Worm (Caenorhabditis elegans) whole organism, L2 larva: ENCODE data around the gene E01G4.3.
A peak's percentile ranks its signal among the peaks of the same experiment; 100 is the strongest.

Experiments
- C34F6.9 ChIP-seq: fragments of 150-350 bp; optimal IDR thresholded peaks from 2 replicates; lab custom pipeline; 2014; ENCODE audit warnings: missing biosample characterization, missing genetic modification characterization
- F13H6.1 ChIP-seq: sonication (generic microtip); optimal IDR thresholded peaks from 2 replicates; lab custom pipeline; 2016; ENCODE audit warnings: missing genetic modification characterization, missing compliant biosample characterization
- R02D3.7 ChIP-seq: fragments of 150-350 bp; optimal IDR thresholded peaks from 2 replicates; lab custom pipeline; 2014; ENCODE audit warnings: missing biosample characterization, missing genetic modification characterization
- Y55F3AM.14 ChIP-seq: fragments of 200-800 bp; sonication (Bioruptor generic); optimal IDR thresholded peaks from 2 replicates; lab custom pipeline; 2018; ENCODE audit warnings: mild to moderate bottlenecking, missing genetic modification characterization, missing compliant biosample characterization
- ZK546.5 ChIP-seq: sonication (generic microtip); optimal IDR thresholded peaks from 2 replicates; lab custom pipeline; 2017; ENCODE audit warnings: missing biosample characterization, missing genetic modification characterization
- alr-1 ChIP-seq: fragments of 150-350 bp; optimal IDR thresholded peaks from 2 replicates; lab custom pipeline; 2014; ENCODE audit warnings: missing biosample characterization, missing genetic modification characterization
- aly-2 ChIP-seq: fragments of 150-350 bp; optimal IDR thresholded peaks from 2 replicates; lab custom pipeline; 2014; ENCODE audit warnings: missing biosample characterization, missing genetic modification characterization
- ama-1 ChIP-seq: fragments of 150-350 bp; optimal IDR thresholded peaks from 2 replicates; lab custom pipeline; 2018; ENCODE audit warnings: inconsistent platforms
- blmp-1 ChIP-seq: sonication (generic microtip); optimal IDR thresholded peaks from 2 replicates; lab custom pipeline; 2017; ENCODE audit warnings: missing genetic modification characterization, mild to moderate bottlenecking, missing compliant biosample characterization, antibody characterized with exemption, moderate library complexity; ENCODE audit not compliant: insufficient read depth
- ceh-16 ChIP-seq: fragments of 150-350 bp; optimal IDR thresholded peaks from 2 replicates; lab custom pipeline; 2014; ENCODE audit warnings: missing biosample characterization, missing genetic modification characterization
- ceh-82 ChIP-seq: fragments of 150-350 bp; optimal IDR thresholded peaks from 2 replicates; lab custom pipeline; 2014; ENCODE audit warnings: missing biosample characterization, missing genetic modification characterization
- crh-2 ChIP-seq: sonication (generic microtip); optimal IDR thresholded peaks from 2 replicates; lab custom pipeline; 2017; ENCODE audit warnings: missing biosample characterization, missing genetic modification characterization
- dmd-4 ChIP-seq: sonication (generic microtip); optimal IDR thresholded peaks from 2 replicates; lab custom pipeline; 2017; ENCODE audit warnings: missing biosample characterization, missing genetic modification characterization
- egl-27 ChIP-seq: sonication (generic microtip); optimal IDR thresholded peaks from 3 replicates; lab custom pipeline; 2017; ENCODE audit warnings: missing biosample characterization, missing genetic modification reagents, missing genetic modification characterization
- elt-1 ChIP-seq: fragments of 150-350 bp; optimal IDR thresholded peaks from 2 replicates; lab custom pipeline; 2014; ENCODE audit warnings: missing biosample characterization, missing genetic modification characterization
- elt-3 ChIP-seq: sonication (generic microtip); optimal IDR thresholded peaks from 2 replicates; lab custom pipeline; 2017; ENCODE audit warnings: missing biosample characterization, missing genetic modification characterization
- fos-1 ChIP-seq: fragments of 150-350 bp; optimal IDR thresholded peaks from 2 replicates; lab custom pipeline; 2014; ENCODE audit warnings: missing biosample characterization, missing genetic modification characterization
- gmeb-1 ChIP-seq: fragments of 150-350 bp; optimal IDR thresholded peaks from 2 replicates; lab custom pipeline; 2014; ENCODE audit warnings: missing biosample characterization, missing genetic modification characterization
- lin-11 ChIP-seq: fragments of 150-350 bp; sonication (generic microtip); optimal IDR thresholded peaks from 2 replicates; lab custom pipeline; 2014; ENCODE audit warnings: missing biosample characterization, missing genetic modification characterization, inconsistent platforms, mixed read lengths
- lin-13 ChIP-seq: fragments of 150-350 bp; optimal IDR thresholded peaks from 2 replicates; lab custom pipeline; 2014; ENCODE audit warnings: missing biosample characterization, missing genetic modification reagents, missing genetic modification characterization
- lin-39 ChIP-seq: fragments of 150-350 bp; optimal IDR thresholded peaks from 2 replicates; lab custom pipeline; 2014; ENCODE audit warnings: missing biosample characterization, missing genetic modification reagents, missing genetic modification characterization
- lsy-2 ChIP-seq, 2 experiments: fragments of 150-350 bp in 1 of 2; sonication (generic microtip) in 1 of 2; optimal IDR thresholded peaks; 2 replicates each; lab custom pipeline; 2014 to 2017; ENCODE audit warnings: missing biosample characterization in 2 of 2, missing genetic modification characterization in 2 of 2
- mab-5 ChIP-seq: fragments of 150-350 bp; optimal IDR thresholded peaks from 2 replicates; lab custom pipeline; 2014; ENCODE audit warnings: missing biosample characterization, missing genetic modification characterization
- mbf-1 ChIP-seq: sonication (generic microtip); optimal IDR thresholded peaks from 2 replicates; lab custom pipeline; 2017; ENCODE audit warnings: missing biosample characterization, missing genetic modification characterization
- mdl-1 ChIP-seq, 2 experiments: fragments of 150-350 bp in 1 of 2; sonication (generic microtip) in 1 of 2; optimal IDR thresholded peaks; 2 replicates each; lab custom pipeline; 2017; ENCODE audit warnings: missing biosample characterization in 2 of 2, missing genetic modification characterization in 2 of 2
- nhr-10 ChIP-seq: sonication (generic microtip); optimal IDR thresholded peaks from 2 replicates; lab custom pipeline; 2017; ENCODE audit warnings: missing biosample characterization, missing genetic modification characterization
- nhr-11 ChIP-seq: fragments of 150-350 bp; optimal IDR thresholded peaks from 2 replicates; lab custom pipeline; 2014; ENCODE audit warnings: missing biosample characterization, missing genetic modification characterization
- nhr-12 ChIP-seq: fragments of 150-350 bp; optimal IDR thresholded peaks from 2 replicates; lab custom pipeline; 2014; ENCODE audit warnings: missing biosample characterization, missing genetic modification characterization
- nhr-129 ChIP-seq: fragments of 150-350 bp; optimal IDR thresholded peaks from 2 replicates; lab custom pipeline; 2014; ENCODE audit warnings: missing biosample characterization, missing genetic modification characterization
- nhr-21 ChIP-seq: fragments of 150-350 bp; optimal IDR thresholded peaks from 2 replicates; lab custom pipeline; 2014; ENCODE audit warnings: missing biosample characterization, missing genetic modification characterization
- nhr-23 ChIP-seq: fragments of 150-350 bp; optimal IDR thresholded peaks from 2 replicates; lab custom pipeline; 2014; ENCODE audit warnings: missing biosample characterization, missing genetic modification reagents, missing genetic modification characterization
- nhr-237 ChIP-seq: fragments of 150-350 bp; optimal IDR thresholded peaks from 2 replicates; lab custom pipeline; 2014; ENCODE audit warnings: missing biosample characterization, missing genetic modification characterization
- nhr-25 ChIP-seq: fragments of 150-350 bp; sonication (generic microtip); optimal IDR thresholded peaks from 3 replicates; lab custom pipeline; 2014; ENCODE audit warnings: missing biosample characterization, missing genetic modification characterization
- nhr-6 ChIP-seq: fragments of 150-350 bp; optimal IDR thresholded peaks from 2 replicates; lab custom pipeline; 2014; ENCODE audit warnings: missing biosample characterization, missing genetic modification characterization
- nhr-77 ChIP-seq: fragments of 150-350 bp; optimal IDR thresholded peaks from 2 replicates; lab custom pipeline; 2014; ENCODE audit warnings: missing biosample characterization, missing genetic modification characterization
- peb-1 ChIP-seq: fragments of 150-350 bp; optimal IDR thresholded peaks from 2 replicates; lab custom pipeline; 2014; ENCODE audit warnings: missing biosample characterization, missing genetic modification characterization
- sem-4 ChIP-seq: fragments of 150-350 bp; optimal IDR thresholded peaks from 2 replicates; lab custom pipeline; 2014; ENCODE audit warnings: missing biosample characterization, missing genetic modification reagents, missing genetic modification characterization
- skn-1 ChIP-seq: sonication (generic microtip); optimal IDR thresholded peaks from 2 replicates; lab custom pipeline; 2017; ENCODE audit warnings: missing biosample characterization, missing genetic modification characterization
- sma-3 ChIP-seq: sonication (generic microtip); optimal IDR thresholded peaks from 2 replicates; lab custom pipeline; 2016; ENCODE audit warnings: missing genetic modification reagents, missing genetic modification characterization, missing compliant biosample characterization
- sma-9 ChIP-seq, 2 experiments: fragments of 150-350 bp in 1 of 2; sonication (generic microtip) in 1 of 2; optimal IDR thresholded peaks; 2 replicates each; lab custom pipeline; 2014 to 2016; ENCODE audit warnings: missing genetic modification characterization in 2 of 2, mild to moderate bottlenecking in 1 of 2, missing biosample characterization in 1 of 2, missing compliant biosample characterization in 1 of 2, missing genetic modification reagents in 1 of 2, moderate library complexity in 1 of 2
- snpc-4 ChIP-seq: fragments of 150-350 bp; optimal IDR thresholded peaks from 2 replicates; lab custom pipeline; 2014; ENCODE audit warnings: missing biosample characterization, missing genetic modification characterization
- unc-39 ChIP-seq: fragments of 150-350 bp; optimal IDR thresholded peaks from 2 replicates; lab custom pipeline; 2014; ENCODE audit warnings: missing biosample characterization, missing genetic modification characterization
- unc-55 ChIP-seq: fragments of 150-350 bp; sonication (generic microtip); optimal IDR thresholded peaks from 3 replicates; lab custom pipeline; 2014; ENCODE audit warnings: missing biosample characterization, missing genetic modification reagents, missing genetic modification characterization
- unc-62 ChIP-seq: fragments of 150-350 bp; optimal IDR thresholded peaks from 2 replicates; lab custom pipeline; 2014; ENCODE audit warnings: missing biosample characterization, missing genetic modification reagents, missing genetic modification characterization
- zag-1 ChIP-seq: fragments of 150-350 bp; optimal IDR thresholded peaks from 2 replicates; lab custom pipeline; 2014; ENCODE audit warnings: missing biosample characterization, missing genetic modification characterization
- ztf-1 ChIP-seq: fragments of 200-800 bp; sonication (Bioruptor generic); conservative IDR thresholded peaks from 2 replicates; pipeline ENCODE4 v1.3.6; 2022; ENCODE audit warnings: missing genetic modification characterization, missing compliant biosample characterization
- ztf-11 ChIP-seq: sonication (generic microtip); optimal IDR thresholded peaks from 2 replicates; lab custom pipeline; 2017; ENCODE audit warnings: missing biosample characterization, missing genetic modification characterization
- ztf-4 ChIP-seq: fragments of 150-350 bp; optimal IDR thresholded peaks from 2 replicates; lab custom pipeline; 2014; ENCODE audit warnings: missing biosample characterization, missing genetic modification characterization

E01G4.3 gene

ce11 chrII:13469043-13469652, at the start of gene E01G4.3:
E01G4.3 (minus strand) TSS chrII:13469602.
- TF ChIP-seq elt-3, result no peak
- no peak for TF ChIP-seq ceh-82 (tag; lab: Kevin White, UChicago)
- TF ChIP-seq nhr-12 (tag; lab: Kevin White, UChicago), result no peak
- no peak for TF ChIP-seq ztf-1
- no peak for TF ChIP-seq ztf-4 (tag; lab: Kevin White, UChicago)
- TF ChIP-seq snpc-4 (tag; lab: Kevin White, UChicago), result no peak
- TF ChIP-seq unc-62, result no peak
- TF ChIP-seq zag-1 (tag; lab: Kevin White, UChicago), result no peak
- TF ChIP-seq nhr-237 (tag; lab: Kevin White, UChicago), result no peak
- no peak for TF ChIP-seq mbf-1 (tag; lab: Kevin White, UChicago)
- no peak for TF ChIP-seq mab-5 (tag; lab: Kevin White, UChicago)
- TF ChIP-seq nhr-11, result no peak
- TF ChIP-seq sem-4 (tag; lab: Kevin White, UChicago), result no peak
- TF ChIP-seq unc-39 (tag; lab: Kevin White, UChicago), result no peak
- peak; percentile 80 for TF ChIP-seq egl-27 (tag; lab: Kevin White, UChicago)
- no peak for TF ChIP-seq ama-1 (lab: Kevin White, UChicago)
- peak; percentile 59 for TF ChIP-seq sma-3 (GFP tag; lab: Kevin White, UChicago)
- TF ChIP-seq lsy-2 (tag; optimal IDR thresholded peaks at IDR 0.05; lab: Kevin White, UChicago), result peak in 1 of 2 experiments; percentile 59
- TF ChIP-seq ztf-11 (tag; lab: Kevin White, UChicago), result no peak
- TF ChIP-seq R02D3.7 (tag; lab: Kevin White, UChicago), result no peak
- no peak for TF ChIP-seq elt-1 (tag; lab: Kevin White, UChicago)
- no peak for TF ChIP-seq nhr-10 (tag; lab: Kevin White, UChicago)
- TF ChIP-seq blmp-1 (tag; lab: Kevin White, UChicago), result peak; percentile 27
- TF ChIP-seq peb-1 (tag; lab: Kevin White, UChicago), result no peak
- no peak for TF ChIP-seq skn-1 (tag; lab: Kevin White, UChicago)
- no peak for TF ChIP-seq lin-13 (GFP tag; lab: Kevin White, UChicago)
- TF ChIP-seq alr-1 (tag; lab: Kevin White, UChicago), result no peak
- peak; percentile 97 for TF ChIP-seq nhr-129 (tag; lab: Kevin White, UChicago)
- no peak for TF ChIP-seq unc-55 (GFP tag; lab: Kevin White, UChicago)
- TF ChIP-seq mdl-1 (tag; optimal IDR thresholded peaks at IDR 0.05; lab: Kevin White, UChicago), result peak; percentile 43
- TF ChIP-seq nhr-23 (tag; lab: Kevin White, UChicago), result no peak
- no peak for TF ChIP-seq dmd-4 (tag; lab: Kevin White, UChicago)
- TF ChIP-seq lin-11 (tag; lab: Kevin White, UChicago), result no peak
- peak; percentile 82 for TF ChIP-seq nhr-25 (tag; lab: Kevin White, UChicago)
- TF ChIP-seq gmeb-1 (tag; lab: Kevin White, UChicago), result peak; percentile 44
- peak; percentile 77 for TF ChIP-seq crh-2 (tag; lab: Kevin White, UChicago)
- peak; percentile 98 for TF ChIP-seq sma-9 (GFP tag; optimal IDR thresholded peaks at IDR 0.05; lab: Kevin White, UChicago)
- no peak for TF ChIP-seq sma-9 (tag; optimal IDR thresholded peaks at IDR 0.05; lab: Kevin White, UChicago)
- TF ChIP-seq nhr-21, result peak; percentile 91
- no peak for TF ChIP-seq ZK546.5 (tag; lab: Kevin White, UChicago)
- TF ChIP-seq ceh-16 (tag; lab: Kevin White, UChicago), result no peak
- no peak for TF ChIP-seq nhr-77
- TF ChIP-seq F13H6.1, result peak; percentile 80
- no peak for TF ChIP-seq nhr-6 (tag; lab: Kevin White, UChicago)
- TF ChIP-seq C34F6.9, result peak; percentile 63
- TF ChIP-seq lin-39 (tag; lab: Kevin White, UChicago), result no peak
- peak; percentile 12 for TF ChIP-seq Y55F3AM.14 (GFP tag; lab: Kevin White, UChicago)
- no peak for TF ChIP-seq aly-2
- TF ChIP-seq fos-1 (tag; lab: Kevin White, UChicago), result peak; percentile 88
